Worm (Caenorhabditis elegans) whole organism, L4 larva: Measurements from ENCODE around the gene ttbk-8.2.

Source experiments
- F10B5.3 ChIP-seq: sonication (generic microtip); optimal IDR thresholded peaks from 2 replicates; lab custom pipeline; 2016; ENCODE audit warnings: mild to moderate bottlenecking, missing genetic modification characterization, missing compliant biosample characterization
- F26F4.8 ChIP-seq: fragments of 200-800 bp; sonication (Bioruptor generic); conservative IDR thresholded peaks from 2 replicates; pipeline ENCODE4 v1.3.6; 2022; ENCODE audit warnings: missing genetic modification characterization, missing compliant biosample characterization
- R02D3.7 ChIP-seq: fragments of 150-350 bp; sonication (generic microtip); optimal IDR thresholded peaks from 3 replicates; lab custom pipeline; 2014; ENCODE audit warnings: missing biosample characterization, missing genetic modification characterization
- T26A8.4 ChIP-seq: fragments of 200-800 bp; sonication (Bioruptor generic); IDR thresholded peaks from 2 replicates; pipeline ENCODE4 v1.3.6; 2022; ENCODE audit warnings: missing genetic modification characterization, missing compliant biosample characterization
- Y105C5A.15 ChIP-seq: fragments of 200-800 bp; sonication (Bioruptor generic); IDR thresholded peaks from 2 replicates; pipeline ENCODE4 v1.3.6; 2022; ENCODE audit warnings: missing genetic modification characterization, missing compliant biosample characterization
- aha-1 ChIP-seq: fragments of 150-350 bp; peaks from one replicate; lab custom pipeline; 2014; ENCODE audit warnings: missing biosample characterization, missing genetic modification characterization
- ceh-28 ChIP-seq: fragments of 150-350 bp; optimal IDR thresholded peaks from 2 replicates; lab custom pipeline; 2014; ENCODE audit warnings: missing biosample characterization, missing genetic modification reagents, missing genetic modification characterization
- ceh-44 ChIP-seq: fragments of 200-800 bp; sonication (Bioruptor generic); IDR thresholded peaks from 2 replicates; pipeline ENCODE4 v1.3.6; 2022; ENCODE audit warnings: missing genetic modification reagents, missing genetic modification characterization, missing compliant biosample characterization
- ceh-82 ChIP-seq: sonication (generic microtip); optimal IDR thresholded peaks from 2 replicates; lab custom pipeline; 2017; ENCODE audit warnings: missing biosample characterization, missing genetic modification characterization
- ces-1 ChIP-seq: fragments of 150-350 bp; sonication (generic microtip); optimal IDR thresholded peaks from 4 replicates; lab custom pipeline; 2014; ENCODE audit warnings: missing biosample characterization, missing genetic modification reagents, missing genetic modification characterization
- cey-2 ChIP-seq: sonication (generic microtip); optimal IDR thresholded peaks from 3 replicates; lab custom pipeline; 2017; ENCODE audit warnings: missing genetic modification characterization, mild to moderate bottlenecking, missing compliant biosample characterization, antibody characterized with exemption, borderline replicate concordance; ENCODE audit not compliant: insufficient read depth
- daf-12 ChIP-seq: fragments of 150-350 bp; optimal IDR thresholded peaks from 2 replicates; lab custom pipeline; 2014; ENCODE audit warnings: missing biosample characterization, missing genetic modification reagents, missing genetic modification characterization
- daf-16 ChIP-seq, 3 experiments: sonication (generic microtip); optimal IDR thresholded peaks; 2 replicates each; lab custom pipeline; 2016 to 2017; ENCODE audit warnings: missing genetic modification characterization in 3 of 3, missing genetic modification reagents in 3 of 3, mild to moderate bottlenecking in 2 of 3, missing compliant biosample characterization in 2 of 3, missing biosample characterization in 1 of 3, moderate library complexity in 1 of 3
- dmd-6 ChIP-seq: fragments of 200-800 bp; sonication (Bioruptor generic); IDR thresholded peaks from 2 replicates; pipeline ENCODE4 v1.3.6; 2022; ENCODE audit warnings: missing genetic modification reagents, missing genetic modification characterization, missing compliant biosample characterization
- duxl-1 ChIP-seq: sonication (generic microtip); optimal IDR thresholded peaks from 2 replicates; lab custom pipeline; 2016; ENCODE audit warnings: mild to moderate bottlenecking, missing genetic modification characterization, moderate library complexity, missing compliant biosample characterization; ENCODE audit not compliant: poor library complexity
- dve-1 ChIP-seq: sonication (generic microtip); optimal IDR thresholded peaks from 2 replicates; lab custom pipeline; 2017; ENCODE audit warnings: antibody characterized with exemption, mild to moderate bottlenecking, missing genetic modification characterization, missing compliant biosample characterization; ENCODE audit not compliant: insufficient read depth
- egl-27 ChIP-seq: sonication (generic microtip); optimal IDR thresholded peaks from 3 replicates; lab custom pipeline; 2017; ENCODE audit warnings: missing biosample characterization, missing genetic modification reagents, missing genetic modification characterization
- gei-8 ChIP-seq: fragments of 200-800 bp; sonication (Bioruptor generic); optimal IDR thresholded peaks from 2 replicates; lab custom pipeline; 2018; ENCODE audit warnings: mild to moderate bottlenecking, missing genetic modification characterization, missing compliant biosample characterization
- hif-1 ChIP-seq, 2 experiments: sonication (generic microtip); optimal IDR thresholded peaks; 2 replicates each; lab custom pipeline; 2016 to 2017; ENCODE audit warnings: missing compliant biosample characterization in 2 of 2, missing genetic modification characterization in 2 of 2, missing genetic modification reagents in 2 of 2, missing genotype in 2 of 2, mild to moderate bottlenecking in 1 of 2
- hlh-11 ChIP-seq: fragments of 200-800 bp; sonication (Bioruptor generic); optimal IDR thresholded peaks from 2 replicates; lab custom pipeline; 2018; ENCODE audit warnings: mild to moderate bottlenecking, missing genetic modification characterization, missing compliant biosample characterization
- hlh-30 ChIP-seq: sonication (generic microtip); optimal IDR thresholded peaks from 2 replicates; lab custom pipeline; 2017; ENCODE audit warnings: antibody characterized with exemption, mild to moderate bottlenecking, missing genetic modification characterization, missing compliant biosample characterization; ENCODE audit not compliant: insufficient read depth
- hmg-1.1 ChIP-seq: fragments of 200-800 bp; sonication (Bioruptor generic); IDR thresholded peaks from 2 replicates; pipeline ENCODE4 v1.3.6; 2022; ENCODE audit warnings: missing genetic modification reagents, missing genetic modification characterization, missing compliant biosample characterization
- lin-1 ChIP-seq: fragments of 200-800 bp; sonication (Bioruptor generic); IDR thresholded peaks from 2 replicates; pipeline ENCODE4 v1.3.6; 2022; ENCODE audit warnings: missing genetic modification reagents, missing genetic modification characterization, missing compliant biosample characterization
- lin-29 ChIP-seq: fragments of 200-800 bp; sonication (Bioruptor generic); IDR thresholded peaks from 2 replicates; pipeline ENCODE4 v1.3.6; 2022; ENCODE audit warnings: missing genetic modification reagents, missing genetic modification characterization, missing compliant biosample characterization
- lir-3 ChIP-seq: sonication (generic microtip); optimal IDR thresholded peaks from 2 replicates; lab custom pipeline; 2016; ENCODE audit warnings: mild to moderate bottlenecking, missing genetic modification characterization, missing compliant biosample characterization
- mes-2 ChIP-seq: sonication (generic microtip); optimal IDR thresholded peaks from 2 replicates; lab custom pipeline; 2016; ENCODE audit warnings: missing genotype, mild to moderate bottlenecking, missing genetic modification characterization, missing compliant biosample characterization; ENCODE audit not compliant: poor library complexity, severe bottlenecking
- mxl-3 ChIP-seq: fragments of 200-800 bp; sonication (Bioruptor generic); optimal IDR thresholded peaks from 2 replicates; lab custom pipeline; 2018; ENCODE audit warnings: mild to moderate bottlenecking, missing genetic modification characterization, missing compliant biosample characterization
- nhr-10 ChIP-seq: fragments of 150-350 bp; optimal IDR thresholded peaks from 2 replicates; lab custom pipeline; 2014; ENCODE audit warnings: missing biosample characterization, missing genetic modification characterization
- nhr-28 ChIP-seq: fragments of 150-350 bp; optimal IDR thresholded peaks from 2 replicates; lab custom pipeline; 2014; ENCODE audit warnings: missing biosample characterization, missing genetic modification characterization
- nhr-42 ChIP-seq: fragments of 200-800 bp; sonication (Bioruptor generic); IDR thresholded peaks from 2 replicates; pipeline ENCODE4 v1.3.6; 2022; ENCODE audit warnings: missing genetic modification characterization, missing compliant biosample characterization
- nhr-77 ChIP-seq: fragments of 150-350 bp; optimal IDR thresholded peaks from 2 replicates; lab custom pipeline; 2014; ENCODE audit warnings: missing biosample characterization, missing genetic modification characterization
- pqm-1 ChIP-seq: sonication (generic microtip); optimal IDR thresholded peaks from 2 replicates; lab custom pipeline; 2017; ENCODE audit warnings: missing biosample characterization, missing genetic modification characterization
- sdz-12 ChIP-seq: fragments of 200-800 bp; sonication (Bioruptor generic); optimal IDR thresholded peaks from 2 replicates; lab custom pipeline; 2018; ENCODE audit warnings: mild to moderate bottlenecking, missing genetic modification characterization, missing compliant biosample characterization
- skn-1 ChIP-seq: fragments of 150-350 bp; optimal IDR thresholded peaks from 2 replicates; lab custom pipeline; 2014; ENCODE audit warnings: missing biosample characterization, missing genetic modification characterization
- spr-3 ChIP-seq: fragments of 200-800 bp; sonication (Bioruptor generic); optimal IDR thresholded peaks from 2 replicates; lab custom pipeline; 2018; ENCODE audit warnings: mild to moderate bottlenecking, missing genetic modification characterization, missing compliant biosample characterization
- tra-1 ChIP-seq: fragments of 200-800 bp; sonication (Bioruptor generic); IDR thresholded peaks from 2 replicates; pipeline ENCODE4 v1.3.6; 2022; ENCODE audit warnings: missing genetic modification reagents, missing genetic modification characterization, missing compliant biosample characterization
- unc-130 ChIP-seq: sonication (generic microtip); optimal IDR thresholded peaks from 2 replicates; lab custom pipeline; 2016; ENCODE audit warnings: missing genetic modification reagents, missing genetic modification characterization, missing compliant biosample characterization
- unc-62 ChIP-seq, 3 experiments: fragments of 150-350 bp in 1 of 3; sonication (generic microtip); optimal IDR thresholded peaks in 2 of 3; peaks in 1 of 3; 1 replicate in 1 of 3; 2 replicates in 2 of 3; lab custom pipeline; 2014 to 2017; ENCODE audit warnings: missing biosample characterization in 3 of 3, missing genetic modification characterization in 3 of 3, missing genetic modification reagents in 3 of 3, missing genotype in 1 of 3
- zip-11 ChIP-seq: fragments of 200-800 bp; sonication (Bioruptor generic); IDR thresholded peaks from 2 replicates; pipeline ENCODE4 v1.3.6; 2022; ENCODE audit warnings: missing genetic modification characterization, missing compliant biosample characterization

Gene ttbk-8.2

ce11 chrIV:5659461-5659860 lies 27.7 kb downstream of the ttbk-8.2 start:
- TF ChIP-seq daf-16 (GFP tag; optimal IDR thresholded peaks at IDR 0.05; lab: Kevin White, UChicago) (no peak), daf-16 (tag; optimal IDR thresholded peaks at IDR 0.05; lab: Kevin White, UChicago) (peak; percentile 93), spr-3 (GFP tag; lab: Kevin White, UChicago) (no peak), sdz-12 (GFP tag; lab: Kevin White, UChicago) (no peak), pqm-1 (peak; percentile 84), cey-2 (no peak), hlh-30 (tag; lab: Kevin White, UChicago) (peak; percentile 10), mes-2 (tag; lab: Kevin White, UChicago) (peak; percentile 47), R02D3.7 (tag; lab: Kevin White, UChicago) (no peak), hmg-1.1 (GFP tag; lab: Robert Waterston, UW) (0 out of 2 replicates have a peak, but pooled peaks have one; percentile 13), unc-62 (GFP tag; optimal IDR thresholded peaks at IDR 0.05 in 1 of 2; lab: Kevin White, UChicago) (peak in 1 of 2 experiments; percentile 53), unc-62 (tag; optimal IDR thresholded peaks at IDR 0.05; lab: Kevin White, UChicago) (no peak), hlh-11 (tag; lab: Kevin White, UChicago) (peak; percentile 65), nhr-28 (peak; percentile 80), lir-3 (tag; lab: Kevin White, UChicago) (no peak), mxl-3 (GFP tag; lab: Kevin White, UChicago) (peak; percentile 31), aha-1 (tag; lab: Kevin White, UChicago) (peak; percentile 32), nhr-77 (tag; lab: Kevin White, UChicago) (peak; percentile 26), lin-1 (GFP tag; lab: Robert Waterston, UW) (peak; percentile 82), nhr-10 (tag; lab: Kevin White, UChicago) (no peak), tra-1 (GFP tag; lab: Robert Waterston, UW) (no peak), ces-1 (GFP tag; lab: Kevin White, UChicago) (no peak), dmd-6 (GFP tag; lab: Robert Waterston, UW) (peak; percentile 90), dve-1 (tag; lab: Kevin White, UChicago) (peak; percentile 83), zip-11 (GFP tag; lab: Robert Waterston, UW) (no peak), F10B5.3 (tag; lab: Kevin White, UChicago) (no peak), unc-130 (GFP tag; lab: Kevin White, UChicago) (no peak), hif-1 (tag; optimal IDR thresholded peaks at IDR 0.05; lab: Kevin White, UChicago) (peak in 1 of 2 experiments; percentile 8), lin-29 (GFP tag; lab: Robert Waterston, UW) (no peak)

ce11 chrIV:5660239-5660638 lies 28.5 kb downstream of the ttbk-8.2 start, which contains the start of gene skn-1:
TSS of gene skn-1 (minus strand) at chrIV:5660384.
- TF ChIP-seq hlh-30 (tag; lab: Kevin White, UChicago): peak; percentile 9
- TF ChIP-seq duxl-1: peak; percentile 27
- 0 out of 2 replicates have a peak, but pooled peaks have one; percentile 14 for TF ChIP-seq nhr-42
- 0 out of 2 replicates have a peak, but pooled peaks have one; percentile 12 for TF ChIP-seq T26A8.4
- no peak for TF ChIP-seq ceh-44
- TF ChIP-seq egl-27 (tag; lab: Kevin White, UChicago): no peak

DNA sequence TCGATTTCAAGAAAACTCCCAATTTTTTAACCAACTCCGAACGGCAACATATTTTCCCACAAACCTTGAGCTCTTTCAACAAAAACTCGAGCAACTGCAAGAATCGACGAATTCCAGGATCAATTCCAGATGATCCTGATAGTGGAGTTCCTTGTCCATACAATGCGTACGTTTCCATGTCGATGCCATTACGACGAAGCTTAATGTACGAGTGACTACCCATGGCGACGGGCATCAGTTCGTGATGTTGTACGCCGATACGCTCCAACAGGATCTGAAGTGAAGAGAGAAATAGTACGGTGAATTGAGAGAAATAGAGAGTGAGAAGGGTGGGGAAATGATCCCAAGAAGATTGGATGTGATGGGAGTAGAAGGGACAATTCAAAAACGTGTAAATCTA lies 30.3 kb downstream of the ttbk-8.2 start:
- TF ChIP-seq aha-1 (tag; lab: Kevin White, UChicago) (peak; percentile 85), F10B5.3 (tag; lab: Kevin White, UChicago) (no peak), unc-62 (GFP tag; optimal IDR thresholded peaks at IDR 0.05 in 1 of 2; lab: Kevin White, UChicago) (peak in 1 of 2 experiments; percentile 72), unc-62 (tag; optimal IDR thresholded peaks at IDR 0.05; lab: Kevin White, UChicago) (no peak)

DNA sequence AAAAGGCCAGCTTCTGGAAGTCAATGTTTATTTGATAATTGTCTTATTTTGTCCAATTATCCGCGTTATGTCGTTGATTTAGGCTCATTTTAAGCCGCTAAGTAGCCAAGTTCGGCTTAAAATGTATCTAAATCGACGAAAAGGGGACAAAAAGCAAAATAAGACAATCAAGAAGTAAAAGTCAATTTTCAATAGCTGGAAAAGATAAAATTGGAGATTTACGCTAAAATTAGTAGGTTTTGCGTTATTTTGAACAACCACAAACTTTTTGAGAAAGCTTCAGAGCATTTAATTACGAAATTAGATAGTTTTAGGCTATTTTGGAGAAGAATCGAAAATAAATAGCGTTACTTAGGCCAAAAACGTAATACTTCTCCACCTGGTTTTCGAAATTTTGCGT lies 31.2 kb downstream of the ttbk-8.2 start:
- TF ChIP-seq gei-8: no peak
- no peak for TF ChIP-seq ceh-82 (tag; lab: Kevin White, UChicago)
- TF ChIP-seq ceh-28 (tag; lab: Kevin White, UChicago): no peak
- peak; percentile 94 for TF ChIP-seq aha-1 (tag; lab: Kevin White, UChicago)
- TF ChIP-seq skn-1: no peak
- no peak for TF ChIP-seq daf-12 (tag; lab: Kevin White, UChicago)
- TF ChIP-seq F26F4.8 (GFP tag; lab: Robert Waterston, UW): no peak
- TF ChIP-seq daf-16 (GFP tag; optimal IDR thresholded peaks at IDR 0.05; lab: Kevin White, UChicago): no peak
- peak; percentile 1 for TF ChIP-seq daf-16 (tag; optimal IDR thresholded peaks at IDR 0.05; lab: Kevin White, UChicago)
- TF ChIP-seq Y105C5A.15 (GFP tag; lab: Robert Waterston, UW): no peak
